Fruit fly (Drosophila melanogaster) whole organism, embryonic: Measurements from ENCODE around the gene Prx1.

Experiments used
- Atf6 ChIP-seq: fragments of 200-800 bp; sonication (Bioruptor generic); IDR thresholded peaks from 2 replicates; pipeline ENCODE4 v1.3.6; 2022; ENCODE audit warnings: missing biosample characterization, missing genetic modification characterization
- BtbVII ChIP-seq: fragments of 200-800 bp; sonication (Bioruptor generic); optimal IDR thresholded peaks from 3 replicates; lab custom pipeline; 2017; ENCODE audit warnings: missing biosample characterization, mild to moderate bottlenecking, missing genetic modification characterization
- CG10366 ChIP-seq: fragments of 200-800 bp; sonication (Bioruptor generic); IDR thresholded peaks from 2 replicates; pipeline ENCODE4 v1.3.6; 2022; ENCODE audit warnings: missing biosample characterization, missing genetic modification characterization
- CG10462 ChIP-seq: fragments of 200-800 bp; sonication (Bioruptor generic); optimal IDR thresholded peaks from 2 replicates; lab custom pipeline; 2016; ENCODE audit warnings: missing biosample characterization, missing genetic modification characterization
- CG11723 ChIP-seq: fragments of 200-800 bp; sonication (Bioruptor generic); optimal IDR thresholded peaks from 2 replicates; lab custom pipeline; 2017; ENCODE audit warnings: missing biosample characterization, mild to moderate bottlenecking, missing genetic modification characterization
- CG12104 ChIP-seq: fragments of 200-800 bp; sonication (Bioruptor generic); optimal IDR thresholded peaks from 3 replicates; lab custom pipeline; 2016; ENCODE audit warnings: missing biosample characterization, missing genetic modification characterization
- CG12942 ChIP-seq: fragments of 200-800 bp; sonication (Bioruptor generic); optimal IDR thresholded peaks from 3 replicates; lab custom pipeline; 2016; ENCODE audit warnings: missing biosample characterization, missing genetic modification characterization
- CG14667 ChIP-seq: fragments of 200-800 bp; sonication (Bioruptor generic); IDR thresholded peaks from 2 replicates; pipeline ENCODE4 v1.3.6; 2022; ENCODE audit warnings: missing biosample characterization, missing genetic modification characterization
- CG15269 ChIP-seq: fragments of 200-800 bp; sonication (Bioruptor generic); optimal IDR thresholded peaks from 2 replicates; lab custom pipeline; 2018; ENCODE audit warnings: missing biosample characterization, mild to moderate bottlenecking, missing genetic modification characterization, moderate library complexity
- CG1602 ChIP-seq: fragments of 200-800 bp; sonication (Bioruptor generic); optimal IDR thresholded peaks from 3 replicates; lab custom pipeline; 2016; ENCODE audit warnings: missing biosample characterization, missing genetic modification characterization
- CG17802 ChIP-seq: fragments of 200-800 bp; sonication (Bioruptor generic); optimal IDR thresholded peaks from 2 replicates; lab custom pipeline; 2018; ENCODE audit warnings: missing biosample characterization, mild to moderate bottlenecking, missing genetic modification characterization, moderate library complexity
- CG34422 ChIP-seq: fragments of 200-800 bp; sonication (Bioruptor generic); IDR thresholded peaks from 3 replicates; pipeline ENCODE4 v1.3.6; 2022; ENCODE audit warnings: missing biosample characterization, missing genetic modification characterization
- CG3838 ChIP-seq: fragments of 200-800 bp; sonication (Bioruptor generic); optimal IDR thresholded peaks from 3 replicates; lab custom pipeline; 2016; ENCODE audit warnings: missing biosample characterization, missing genetic modification characterization
- CG6175 ChIP-seq: fragments of 200-800 bp; sonication (Bioruptor generic); IDR thresholded peaks from 3 replicates; pipeline ENCODE4 v1.3.6; 2022; ENCODE audit warnings: missing biosample characterization, missing genetic modification characterization
- CG8924 ChIP-seq: fragments of 200-800 bp; optimal IDR thresholded peaks from 3 replicates; lab custom pipeline; 2019; ENCODE audit warnings: missing biosample characterization, mild to moderate bottlenecking, missing genetic modification characterization, moderate library complexity
- CG9727 ChIP-seq: fragments of 200-800 bp; sonication (Bioruptor generic); optimal IDR thresholded peaks from 3 replicates; lab custom pipeline; 2017; ENCODE audit warnings: missing biosample characterization, mild to moderate bottlenecking, missing genetic modification characterization
- CG9876 ChIP-seq: fragments of 200-800 bp; sonication (Bioruptor generic); optimal IDR thresholded peaks from 2 replicates; lab custom pipeline; 2016; ENCODE audit warnings: missing biosample characterization, missing genetic modification characterization
- CTCF ChIP-seq: fragments of 200-800 bp; sonication (Bioruptor generic); optimal IDR thresholded peaks from 2 replicates; lab custom pipeline; 2017; ENCODE audit warnings: missing biosample characterization, mild to moderate bottlenecking, missing genetic modification characterization, moderate library complexity
- CoRest ChIP-seq: fragments of 200-800 bp; sonication (Bioruptor generic); optimal IDR thresholded peaks from 3 replicates; lab custom pipeline; 2018; ENCODE audit warnings: missing biosample characterization, mild to moderate bottlenecking, missing genetic modification characterization, moderate library complexity
- D19A ChIP-seq: fragments of 200-800 bp; optimal IDR thresholded peaks from 3 replicates; lab custom pipeline; 2019; ENCODE audit warnings: missing biosample characterization, mild to moderate bottlenecking, missing genetic modification characterization, moderate library complexity
- Dfd ChIP-seq, 2 experiments: fragments of >200 bp; optimal IDR thresholded peaks; 2 replicates each; lab custom pipeline; 2017; ENCODE audit warnings: missing biosample characterization in 2 of 2, missing genetic modification characterization in 2 of 2
- Dp ChIP-seq: fragments of 200-800 bp; sonication (Bioruptor generic); optimal IDR thresholded peaks from 2 replicates; lab custom pipeline; 2018; ENCODE audit warnings: missing biosample characterization, mild to moderate bottlenecking, missing genetic modification characterization, moderate library complexity
- Dref ChIP-seq: fragments of 200-800 bp; sonication (Bioruptor generic); IDR thresholded peaks from 2 replicates; pipeline ENCODE4 v1.3.6; 2022; ENCODE audit warnings: missing biosample characterization, missing genetic modification characterization
- Ets97D ChIP-seq: fragments of 200-800 bp; sonication (Bioruptor generic); optimal IDR thresholded peaks from 3 replicates; lab custom pipeline; 2016; ENCODE audit warnings: missing biosample characterization, missing genetic modification characterization
- Kr ChIP-seq: fragments of 200-800 bp; sonication (Bioruptor generic); optimal IDR thresholded peaks from 2 replicates; lab custom pipeline; 2017; ENCODE audit warnings: missing biosample characterization, mild to moderate bottlenecking, missing genetic modification characterization
- MTF-1 ChIP-seq: fragments of 200-800 bp; sonication (Bioruptor generic); optimal IDR thresholded peaks from 2 replicates; lab custom pipeline; 2018; ENCODE audit warnings: missing biosample characterization, mild to moderate bottlenecking, missing genetic modification characterization, borderline replicate concordance
- Nf-YB ChIP-seq: fragments of 200-800 bp; sonication (Bioruptor generic); optimal IDR thresholded peaks from 3 replicates; lab custom pipeline; 2019; ENCODE audit warnings: missing biosample characterization, mild to moderate bottlenecking, missing genetic modification characterization, moderate library complexity
- Oaz ChIP-seq: fragments of 200-800 bp; sonication (Bioruptor generic); IDR thresholded peaks from 2 replicates; pipeline ENCODE4 v1.3.6; 2022; ENCODE audit warnings: missing biosample characterization, missing genetic modification characterization
- Opbp ChIP-seq: fragments of 200-800 bp; sonication (Bioruptor generic); IDR thresholded peaks from 3 replicates; pipeline ENCODE4 v1.3.6; 2022; ENCODE audit warnings: missing biosample characterization, missing genetic modification characterization; ENCODE audit not compliant: partially characterized antibody
- Optix ChIP-seq: fragments of 200-800 bp; sonication (Bioruptor generic); IDR thresholded peaks from 3 replicates; pipeline ENCODE4 v1.3.6; 2022; ENCODE audit warnings: missing biosample characterization, missing genetic modification characterization
- Ptx1 ChIP-seq: fragments of 200-800 bp; sonication (Bioruptor generic); IDR thresholded peaks from 2 replicates; pipeline ENCODE4 v1.3.6; 2022; ENCODE audit warnings: missing biosample characterization, missing genetic modification characterization
- Spps ChIP-seq: fragments of 200-800 bp; sonication (Bioruptor generic); optimal IDR thresholded peaks from 2 replicates; lab custom pipeline; 2018; ENCODE audit warnings: missing biosample characterization, mild to moderate bottlenecking, missing genetic modification characterization
- amos ChIP-seq: fragments of 200-800 bp; sonication (Bioruptor generic); IDR thresholded peaks from 2 replicates; pipeline ENCODE4 v1.3.6; 2022; ENCODE audit warnings: missing biosample characterization, missing genetic modification characterization; ENCODE audit not compliant: partially characterized antibody
- bigmax ChIP-seq: fragments of 200-800 bp; sonication (Bioruptor generic); optimal IDR thresholded peaks from 2 replicates; lab custom pipeline; 2018; ENCODE audit warnings: missing biosample characterization, mild to moderate bottlenecking, missing genetic modification characterization
- bsh ChIP-seq, 2 experiments: fragments of 200-800 bp; sonication (Bioruptor generic); optimal IDR thresholded peaks; 2 replicates each; lab custom pipeline; 2017 to 2018; ENCODE audit warnings: mild to moderate bottlenecking in 2 of 2, missing biosample characterization in 2 of 2, missing genetic modification characterization in 2 of 2, moderate library complexity in 1 of 2
- caup ChIP-seq: fragments of 200-800 bp; sonication (Bioruptor generic); optimal IDR thresholded peaks from 3 replicates; lab custom pipeline; 2017; ENCODE audit warnings: missing biosample characterization, mild to moderate bottlenecking, missing genetic modification characterization, moderate library complexity; ENCODE audit not compliant: severe bottlenecking
- croc ChIP-seq: fragments of 200-800 bp; sonication (Bioruptor generic); conservative IDR thresholded peaks from 3 replicates; pipeline ENCODE4 v1.3.6; 2022; ENCODE audit warnings: missing biosample characterization, missing genetic modification characterization
- dm ChIP-seq: fragments of 200-800 bp; sonication (Bioruptor generic); optimal IDR thresholded peaks from 3 replicates; lab custom pipeline; 2016; ENCODE audit warnings: missing biosample characterization, missing genetic modification characterization
- ems ChIP-seq: fragments of 200-800 bp; sonication (Bioruptor generic); optimal IDR thresholded peaks from 3 replicates; lab custom pipeline; 2016; ENCODE audit warnings: missing biosample characterization, missing genetic modification characterization
- gfzf ChIP-seq: fragments of 200-800 bp; sonication (Bioruptor generic); optimal IDR thresholded peaks from 2 replicates; lab custom pipeline; 2016; ENCODE audit warnings: missing biosample characterization, mild to moderate bottlenecking, missing genetic modification characterization, moderate library complexity
- grn ChIP-seq: fragments of 200-800 bp; sonication (Bioruptor generic); optimal IDR thresholded peaks from 3 replicates; lab custom pipeline; 2017; ENCODE audit warnings: missing biosample characterization, missing genetic modification characterization
- hth ChIP-seq: fragments of >200 bp; optimal IDR thresholded peaks from 2 replicates; lab custom pipeline; 2017; ENCODE audit warnings: inconsistent platforms
- jing ChIP-seq: fragments of 200-800 bp; sonication (Bioruptor generic); optimal IDR thresholded peaks from 2 replicates; lab custom pipeline; 2018; ENCODE audit warnings: missing biosample characterization, mild to moderate bottlenecking, missing genetic modification characterization
- lola ChIP-seq, 3 experiments: fragments of >200 bp in 2 of 3; fragments of 200-800 bp in 1 of 3; sonication (Bioruptor generic) in 1 of 3; optimal IDR thresholded peaks; 2 replicates each; lab custom pipeline; 2017 to 2019; ENCODE audit warnings: missing biosample characterization in 3 of 3, missing genetic modification characterization in 3 of 3, mild to moderate bottlenecking in 1 of 3, moderate library complexity in 1 of 3
- maf-S ChIP-seq: fragments of 200-800 bp; sonication (Bioruptor generic); optimal IDR thresholded peaks from 2 replicates; lab custom pipeline; 2016; ENCODE audit warnings: missing biosample characterization, missing genetic modification characterization
- mirr ChIP-seq: fragments of 200-800 bp; sonication (Bioruptor generic); optimal IDR thresholded peaks from 3 replicates; lab custom pipeline; 2018; ENCODE audit warnings: missing biosample characterization, mild to moderate bottlenecking, missing genetic modification characterization
- oc ChIP-seq: fragments of 200-800 bp; sonication (Bioruptor generic); optimal IDR thresholded peaks from 2 replicates; lab custom pipeline; 2018; ENCODE audit warnings: missing biosample characterization, mild to moderate bottlenecking, missing genetic modification characterization, moderate library complexity
- p53 ChIP-seq: fragments of 200-800 bp; sonication (Bioruptor generic); optimal IDR thresholded peaks from 2 replicates; lab custom pipeline; 2016; ENCODE audit warnings: missing biosample characterization, missing genetic modification characterization
- ro ChIP-seq: fragments of 200-800 bp; sonication (Bioruptor generic); IDR thresholded peaks from 2 replicates; pipeline ENCODE4 v1.3.6; 2022; ENCODE audit warnings: missing biosample characterization, missing genetic modification characterization
- twi ChIP-seq: fragments of 200-800 bp; optimal IDR thresholded peaks from 2 replicates; lab custom pipeline; 2019; ENCODE audit warnings: missing biosample characterization, mild to moderate bottlenecking, missing genetic modification characterization, moderate library complexity
- yki ChIP-seq: fragments of >200 bp; optimal IDR thresholded peaks from 3 replicates; lab custom pipeline; 2018

Prx1 gene

dm6 chr3L:15230178-15230856, 22.7 kb downstream of the Prx1 start (continued):
- TF ChIP-seq CG9876 (peak; percentile 22), Dref (GFP tag; lab: Robert Waterston, UW) (no peak), jing (peak; percentile 20), CG1602 (GFP tag; lab: Kevin White, UChicago) (peak; percentile 27), Optix (GFP tag; lab: Robert Waterston, UW) (no peak), maf-S (GFP tag; lab: Kevin White, UChicago) (no peak), Dfd (GFP tag; optimal IDR thresholded peaks at IDR 0.05; lab: Kevin White, UChicago) (no peak), bsh (GFP tag; optimal IDR thresholded peaks at IDR 0.05; lab: Kevin White, UChicago) (peak; percentile 69 to 72), CG17802 (tag; lab: Kevin White, UChicago) (no peak), CoRest (tag; lab: Kevin White, UChicago) (peak; percentile 73), dm (GFP tag; lab: Kevin White, UChicago) (peak; percentile 30), yki (lab: Kevin White, UChicago) (no peak), CG10366 (GFP tag; lab: Robert Waterston, UW) (no peak), Spps (tag; lab: Kevin White, UChicago) (peak; percentile 16), twi (tag; lab: Kevin White, UChicago) (peak; percentile 10), CG12942 (GFP tag; lab: Kevin White, UChicago) (no peak), CG14667 (GFP tag; lab: Robert Waterston, UW) (peak; percentile 39; the same call in 1 of the 2 replicates), lola (GFP tag; optimal IDR thresholded peaks at IDR 0.05; lab: Kevin White, UChicago) (peak in 1 of 3 experiments; percentile 75), CG6175 (GFP tag; lab: Robert Waterston, UW) (no peak), CG9727 (GFP tag; lab: Kevin White, UChicago) (peak; percentile 47), Oaz (no peak), CTCF (GFP tag; lab: Kevin White, UChicago) (no peak), CG11723 (GFP tag; lab: Kevin White, UChicago) (no peak), CG12104 (GFP tag; lab: Kevin White, UChicago) (peak; percentile 24), Nf-YB (GFP tag; lab: Kevin White, UChicago) (peak; percentile 8), MTF-1 (no peak), bigmax (GFP tag; lab: Kevin White, UChicago) (no peak), CG34422 (GFP tag; lab: Robert Waterston, UW) (no peak), D19A (tag; lab: Kevin White, UChicago) (peak; percentile 37), Opbp (GFP tag; lab: Robert Waterston, UW) (no peak), p53 (GFP tag; lab: Kevin White, UChicago) (no peak), gfzf (no peak), Ets97D (GFP tag; lab: Kevin White, UChicago) (no peak), BtbVII (GFP tag; lab: Kevin White, UChicago) (no peak), ems (GFP tag; lab: Kevin White, UChicago) (peak; percentile 27), Kr (no peak), mirr (GFP tag; lab: Kevin White, UChicago) (no peak), grn (no peak), Ptx1 (peak; percentile 55), croc (peak; percentile 53; the same call in 2 of the 3 replicates), CG10462 (GFP tag; lab: Kevin White, UChicago) (no peak), amos (GFP tag; lab: Robert Waterston, UW) (no peak), Atf6 (GFP tag; lab: Robert Waterston, UW) (no peak), CG8924 (tag; lab: Kevin White, UChicago) (peak; percentile 60), Dp (GFP tag; lab: Kevin White, UChicago) (no peak), CG15269 (tag; lab: Kevin White, UChicago) (peak; percentile 50), ro (no peak), hth (lab: Kevin White, UChicago) (no peak), oc (no peak), CG3838 (GFP tag; lab: Kevin White, UChicago) (no peak), caup (GFP tag; lab: Kevin White, UChicago) (peak; percentile 5)
